Worm (Caenorhabditis elegans): ENCODE measurements around the gene srm-3.

DNA sequence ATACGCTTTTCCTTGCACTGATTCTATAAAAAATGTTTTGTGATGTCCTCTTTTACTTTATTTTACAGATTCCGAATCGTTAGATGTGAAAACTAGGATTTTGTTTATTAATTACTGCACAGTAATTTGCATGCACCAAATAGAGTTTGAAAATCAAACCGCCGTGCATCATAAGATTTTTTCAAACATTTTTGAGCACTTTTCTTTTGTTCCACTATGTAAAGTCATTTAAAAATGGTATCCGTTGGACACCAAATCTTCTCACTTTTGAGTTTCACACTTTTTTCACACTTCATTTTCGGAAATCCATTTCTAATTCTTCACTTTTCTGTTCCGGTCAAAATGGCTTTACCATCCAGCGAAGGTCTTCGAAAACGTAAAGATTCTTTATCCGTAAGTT lies 5.6 kb upstream of the srm-3 start, which contains the start of gene degl-2:
- TF ChIP-seq scrt-1 (GFP tag; IDR thresholded peaks at IDR 0.05) (no peak), hmbx-1 (tag; optimal IDR thresholded peaks at IDR 0.05) (no peak)
